Worm (Caenorhabditis elegans) whole organism, L1 larva: ENCODE data around the gene nlp-53.

Experiments
- ceh-82 ChIP-seq, 3 experiments: fragments of 150-350 bp in 1 of 3; sonication (generic microtip) in 2 of 3; optimal IDR thresholded peaks; 2 replicates each; lab custom pipeline; 2014 to 2017; ENCODE audit warnings: missing biosample characterization in 3 of 3, missing genetic modification characterization in 3 of 3
- ceh-88 ChIP-seq: fragments of 200-800 bp; sonication (Bioruptor generic); IDR thresholded peaks from 2 replicates; pipeline ENCODE4 v1.3.6; 2022; ENCODE audit warnings: missing genetic modification characterization, missing compliant biosample characterization
- fkh-10 ChIP-seq: sonication (generic microtip); optimal IDR thresholded peaks from 2 replicates; lab custom pipeline; 2017; ENCODE audit warnings: missing biosample characterization, missing genetic modification reagents, missing genetic modification characterization
- hlh-4 ChIP-seq: sonication (generic microtip); optimal IDR thresholded peaks from 2 replicates; lab custom pipeline; 2016; ENCODE audit warnings: mild to moderate bottlenecking, missing genetic modification characterization, missing compliant biosample characterization
- lin-35 ChIP-seq, 2 experiments: fragments of 150-350 bp; optimal IDR thresholded peaks; 2 replicates each; lab custom pipeline; 2014; ENCODE audit warnings: missing biosample characterization in 2 of 2, missing genetic modification characterization in 2 of 2, missing genetic modification reagents in 2 of 2
- mdl-1 ChIP-seq, 2 experiments: fragments of 150-350 bp; optimal IDR thresholded peaks; 2 replicates each; lab custom pipeline; 2014 to 2017; ENCODE audit warnings: missing biosample characterization in 2 of 2, missing genetic modification characterization in 2 of 2, inconsistent platforms in 1 of 2
- mep-1 ChIP-seq: fragments of 150-350 bp; optimal IDR thresholded peaks from 2 replicates; lab custom pipeline; 2014; ENCODE audit warnings: missing biosample characterization, missing genetic modification characterization
- nhr-11 ChIP-seq: fragments of 150-350 bp; optimal IDR thresholded peaks from 2 replicates; lab custom pipeline; 2014; ENCODE audit warnings: missing biosample characterization, missing genetic modification characterization
- nhr-85 ChIP-seq: sonication (generic microtip); peaks from one replicate; lab custom pipeline; 2016; ENCODE audit warnings: missing genetic modification characterization, inconsistent platforms, missing compliant biosample characterization
- rnt-1 ChIP-seq: sonication (generic microtip); optimal IDR thresholded peaks from 2 replicates; lab custom pipeline; 2016; ENCODE audit warnings: mild to moderate bottlenecking, missing genetic modification characterization, moderate library complexity, missing compliant biosample characterization
- tlp-1 ChIP-seq: fragments of 150-350 bp; optimal IDR thresholded peaks from 2 replicates; lab custom pipeline; 2014; ENCODE audit warnings: missing biosample characterization, missing genetic modification characterization
- unc-62 ChIP-seq: fragments of 150-350 bp; optimal IDR thresholded peaks from 2 replicates; lab custom pipeline; 2014; ENCODE audit warnings: missing biosample characterization, missing genetic modification reagents, missing genetic modification characterization
- xbp-1 ChIP-seq: sonication (generic microtip); optimal IDR thresholded peaks from 2 replicates; lab custom pipeline; 2016; ENCODE audit warnings: missing genetic modification characterization, missing compliant biosample characterization
- zag-1 ChIP-seq: fragments of 150-350 bp; optimal IDR thresholded peaks from 2 replicates; lab custom pipeline; 2014; ENCODE audit warnings: missing biosample characterization, missing genetic modification characterization

DNA sequence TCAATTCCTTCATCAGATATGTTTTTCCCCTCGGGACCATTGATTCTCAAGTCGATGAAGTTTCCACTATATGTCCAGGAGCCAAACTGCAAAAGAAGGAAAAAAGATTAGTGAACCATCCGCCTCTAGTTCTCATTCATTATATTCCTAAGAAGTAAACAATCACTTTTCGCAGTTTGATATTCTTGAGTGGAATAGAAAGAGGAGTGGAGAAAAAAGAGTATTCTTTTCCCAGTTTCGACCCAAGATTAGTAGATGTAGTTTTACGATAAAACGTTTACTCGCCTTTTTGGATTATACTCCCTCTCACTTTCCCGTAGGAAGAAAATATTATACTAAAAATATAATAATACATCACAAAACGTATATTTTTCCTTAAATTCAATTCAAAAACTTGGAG is 26.2 kb downstream of the nlp-53 start:
- TF ChIP-seq xbp-1 (tag; lab: Kevin White, UChicago) (no peak), tlp-1 (tag; lab: Kevin White, UChicago) (no peak), zag-1 (tag; lab: Kevin White, UChicago) (no peak), mep-1 (tag; lab: Kevin White, UChicago) (no peak), rnt-1 (tag; lab: Kevin White, UChicago) (no peak), hlh-4 (tag; lab: Kevin White, UChicago) (no peak), nhr-85 (tag; lab: Kevin White, UChicago) (no peak), mdl-1 (tag; optimal IDR thresholded peaks at IDR 0.05; lab: Kevin White, UChicago) (no peak), ceh-82 (tag; optimal IDR thresholded peaks at IDR 0.05; lab: Kevin White, UChicago) (no peak), fkh-10 (GFP tag; lab: Kevin White, UChicago) (no peak), ceh-88 (GFP tag; lab: Robert Waterston, UW) (no peak), lin-35 (GFP tag; optimal IDR thresholded peaks at IDR 0.05; lab: Kevin White, UChicago) (no peak), unc-62 (GFP tag; lab: Kevin White, UChicago) (no peak), nhr-11 (tag; lab: Kevin White, UChicago) (no peak)
